Fruit fly (Drosophila melanogaster): Measurements from ENCODE around the gene Gr98c.

dm6 chr3R:27568545-27568944 lies 24.3 kb downstream of the Gr98c start:
- no peak for TF ChIP-seq HLH106 (tag; optimal IDR thresholded peaks at IDR 0.05)
- no peak for TF ChIP-seq foxo (GFP tag; optimal IDR thresholded peaks at IDR 0.05)
- no peak for TF ChIP-seq br (GFP tag; optimal IDR thresholded peaks at IDR 0.05)
- no peak for TF ChIP-seq psq (GFP tag; optimal IDR thresholded peaks at IDR 0.05)
